Fruit fly (Drosophila melanogaster) Kc167 (cell line): ENCODE measurements around the gene Ugt303B2.

Experiments
- Myc ChIP-seq: fragments of >200 bp; optimal IDR thresholded peaks from 2 replicates; lab custom pipeline; 2017; ENCODE audit warnings: missing external identifiers
- Sin3A ChIP-seq: fragments of >200 bp; optimal IDR thresholded peaks from 2 replicates; lab custom pipeline; 2018; ENCODE audit warnings: missing external identifiers
- h ChIP-seq: fragments of >200 bp; optimal IDR thresholded peaks from 3 replicates; lab custom pipeline; 2018; ENCODE audit warnings: missing external identifiers
- insv ChIP-seq: fragments of >200 bp; optimal IDR thresholded peaks from 3 replicates; lab custom pipeline; 2018; ENCODE audit warnings: missing external identifiers
- psq ChIP-seq: fragments of >200 bp; optimal IDR thresholded peaks from 2 replicates; lab custom pipeline; 2017; ENCODE audit warnings: missing external identifiers
- ttk ChIP-seq: sonication (Bioruptor generic); optimal IDR thresholded peaks from 2 replicates; lab custom pipeline; 2017; ENCODE audit warnings: missing external identifiers

dm6 chr3R:23504760-23505159 is 33.9 kb downstream of the Ugt303B2 start:
- no peak for TF ChIP-seq psq (lab: Kevin White, UChicago)
- no peak for TF ChIP-seq Sin3A
- no peak for TF ChIP-seq Myc (lab: Kevin White, UChicago)
- no peak for TF ChIP-seq ttk (lab: Kevin White, UChicago)
- TF ChIP-seq h (lab: Kevin White, UChicago): no peak
- TF ChIP-seq insv: no peak
